Fruit fly (Drosophila melanogaster): ENCODE data around the gene CG8461.

CG8461 gene

DNA sequence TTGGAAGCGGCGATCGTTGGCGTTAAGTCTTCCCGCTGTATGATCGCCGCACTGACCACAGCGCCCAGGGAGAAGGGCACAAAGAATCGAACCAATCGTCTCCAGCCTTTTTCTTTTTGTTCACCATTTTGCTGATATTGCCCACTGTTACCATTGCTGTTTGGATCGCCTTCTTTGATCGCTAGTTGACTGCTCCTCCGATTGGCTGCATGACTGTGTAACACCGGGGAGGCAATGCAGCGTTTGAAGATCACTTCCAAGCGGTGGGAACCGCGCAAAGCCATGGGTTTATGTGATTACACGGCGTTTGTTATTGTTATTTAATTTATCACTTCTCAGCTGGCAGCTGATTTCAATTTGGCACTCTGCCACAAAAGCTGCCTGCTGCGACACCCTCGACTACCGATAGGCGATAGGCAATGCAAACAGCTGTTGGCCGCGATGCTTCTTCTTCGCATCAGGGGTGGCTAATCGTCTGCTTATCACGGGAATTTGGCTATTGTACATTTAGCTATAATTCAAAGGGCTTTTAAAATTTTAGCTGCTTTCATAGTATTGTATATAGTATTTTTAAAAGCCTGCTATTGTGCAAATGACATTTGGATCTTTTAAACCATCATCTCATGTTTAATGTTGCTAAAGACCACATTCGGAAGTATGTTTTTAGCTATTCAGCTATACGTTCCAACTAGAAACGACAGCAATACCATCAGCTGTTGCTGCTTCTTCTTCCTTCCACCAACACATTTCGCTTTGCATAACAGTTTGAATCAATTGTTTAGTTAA lies 2.1 kb downstream of the CG8461 start, which contains the start of the genes HtrA2 and mRpL11 (continued):
- TF ChIP-seq CG14667 (GFP tag; IDR thresholded peaks at IDR 0.05), result no peak
- peak; percentile 49 for TF ChIP-seq CG15479 (GFP tag; optimal IDR thresholded peaks at IDR 0.05)
- TF ChIP-seq schlank (tag; optimal IDR thresholded peaks at IDR 0.05), result peak; percentile 31
- TF ChIP-seq twi (tag; optimal IDR thresholded peaks at IDR 0.05), result peak; percentile 73
- peak; percentile 5 for TF ChIP-seq ERR (GFP tag; optimal IDR thresholded peaks at IDR 0.05)
- TF ChIP-seq Trl (optimal IDR thresholded peaks at IDR 0.05), result no peak
- peak; percentile 66 for TF ChIP-seq Trl (GFP tag; optimal IDR thresholded peaks at IDR 0.05)
- TF ChIP-seq CG7987 (GFP tag; optimal IDR thresholded peaks at IDR 0.05), result peak; percentile 41
- peak; percentile 56; the same call in 1 of the 2 replicates for TF ChIP-seq E2f1 (GFP tag; IDR thresholded peaks at IDR 0.05)
- peak; percentile 47 for TF ChIP-seq Dad (GFP tag; optimal IDR thresholded peaks at IDR 0.05)
- no peak for TF ChIP-seq CG14965 (GFP tag; optimal IDR thresholded peaks at IDR 0.05; ENCODE audit: borderline replicate concordance)
- TF ChIP-seq Hey (tag; optimal IDR thresholded peaks at IDR 0.05), result no peak
- peak; percentile 64 for TF ChIP-seq Sry-δ (GFP tag; optimal IDR thresholded peaks at IDR 0.05)
- TF ChIP-seq CG18262 (tag; optimal IDR thresholded peaks at IDR 0.05), result peak; percentile 57
- no peak for TF ChIP-seq Blimp-1 (GFP tag; optimal IDR thresholded peaks at IDR 0.05)
- TF ChIP-seq CG16813 (GFP tag; IDR thresholded peaks at IDR 0.05; ENCODE audit: partially characterized antibody), result peak; percentile 36; the same call in 1 of the 3 replicates
- TF ChIP-seq CG10565 (GFP tag; optimal IDR thresholded peaks at IDR 0.05), result no peak
- no peak for TF ChIP-seq wdn (GFP tag; IDR thresholded peaks at IDR 0.05)
- TF ChIP-seq fru (optimal IDR thresholded peaks at IDR 0.05), result no peak
- TF ChIP-seq kah (GFP tag; optimal IDR thresholded peaks at IDR 0.05), result no peak
- 0 out of 3 replicates have a peak, but pooled peaks have one; percentile 32 for TF ChIP-seq CG2199 (GFP tag; IDR thresholded peaks at IDR 0.05)
- TF ChIP-seq trh (GFP tag; optimal IDR thresholded peaks at IDR 0.05), result no peak
- no peak for TF ChIP-seq CG6765 (GFP tag; optimal IDR thresholded peaks at IDR 0.05)
- TF ChIP-seq Myb (GFP tag; optimal IDR thresholded peaks at IDR 0.05), result peak; percentile 73
- TF ChIP-seq ewg (GFP tag; optimal IDR thresholded peaks at IDR 0.05), result no peak
- TF ChIP-seq CG10959 (GFP tag; IDR thresholded peaks at IDR 0.05), result peak; percentile 5; the same call in 1 of the 2 replicates
- 0 out of 3 replicates have a peak, but pooled peaks have one; percentile 27 for TF ChIP-seq CG14860 (GFP tag; IDR thresholded peaks at IDR 0.05; ENCODE audit: partially characterized antibody)
- no peak for TF ChIP-seq ATbp (GFP tag; optimal IDR thresholded peaks at IDR 0.05)
- no peak for TF ChIP-seq esg (GFP tag; conservative IDR thresholded peaks at IDR 0.05)
- no peak for TF ChIP-seq MTF-1 (GFP tag; optimal IDR thresholded peaks at IDR 0.05; ENCODE audit: borderline replicate concordance)
- no peak for TF ChIP-seq Oaz (GFP tag; IDR thresholded peaks at IDR 0.05)
- TF ChIP-seq CG6791 (GFP tag; IDR thresholded peaks at IDR 0.05; ENCODE audit: partially characterized antibody), result peak; percentile 51; the same call in 1 of the 3 replicates
- TF ChIP-seq CG6254 (GFP tag; optimal IDR thresholded peaks at IDR 0.05), result no peak
- no peak for TF ChIP-seq btn (GFP tag; optimal IDR thresholded peaks at IDR 0.05)
- peak; percentile 60 for TF ChIP-seq Aef1 (GFP tag; IDR thresholded peaks at IDR 0.05)
- TF ChIP-seq dmrt11E (tag; optimal IDR thresholded peaks at IDR 0.05), result peak; percentile 43
- no peak for TF ChIP-seq CG17802 (tag; optimal IDR thresholded peaks at IDR 0.05)
- TF ChIP-seq bab2 (GFP tag; optimal IDR thresholded peaks at IDR 0.05), result peak; percentile 66
- peak; percentile 69 for TF ChIP-seq ems (GFP tag; optimal IDR thresholded peaks at IDR 0.05)
- TF ChIP-seq tx (GFP tag; optimal IDR thresholded peaks at IDR 0.05), result peak; percentile 56
- peak; percentile 61 for TF ChIP-seq vvl (GFP tag; IDR thresholded peaks at IDR 0.05)
- peak; percentile 25 for TF ChIP-seq CG3407 (GFP tag; optimal IDR thresholded peaks at IDR 0.05)
- peak; percentile 73 for TF ChIP-seq Hsf (GFP tag; optimal IDR thresholded peaks at IDR 0.05)
- peak; percentile 38 for TF ChIP-seq eyg (GFP tag; optimal IDR thresholded peaks at IDR 0.05)
- TF ChIP-seq dysf (GFP tag; IDR thresholded peaks at IDR 0.05), result peak; percentile 44; the same call in 1 of the 3 replicates
- no peak for TF ChIP-seq CG15073 (GFP tag; optimal IDR thresholded peaks at IDR 0.05)
